Worm (Caenorhabditis elegans) whole organism, L4 larva: ENCODE measurements around the gene F53B1.8.
A peak's percentile ranks its signal among the peaks of the same experiment; 100 is the strongest.

Experiments
- R02D3.7 ChIP-seq: fragments of 150-350 bp; sonication (generic microtip); optimal IDR thresholded peaks from 3 replicates; lab custom pipeline; 2014; ENCODE audit warnings: missing biosample characterization, missing genetic modification characterization
- T26A8.4 ChIP-seq: fragments of 200-800 bp; sonication (Bioruptor generic); IDR thresholded peaks from 2 replicates; pipeline ENCODE4 v1.3.6; 2022; ENCODE audit warnings: missing genetic modification characterization, missing compliant biosample characterization
- Y48G9A.11 ChIP-seq: fragments of 200-800 bp; sonication (Bioruptor generic); IDR thresholded peaks from 2 replicates; pipeline ENCODE4 v1.3.6; 2022; ENCODE audit warnings: missing genetic modification reagents, missing genetic modification characterization, missing compliant biosample characterization
- Y5F2A.4 ChIP-seq: fragments of 200-800 bp; sonication (Bioruptor generic); optimal IDR thresholded peaks from 2 replicates; lab custom pipeline; 2018; ENCODE audit warnings: mild to moderate bottlenecking, missing genetic modification characterization, missing compliant biosample characterization
- aha-1 ChIP-seq: fragments of 150-350 bp; peaks from one replicate; lab custom pipeline; 2014; ENCODE audit warnings: missing biosample characterization, missing genetic modification characterization
- ceh-20 ChIP-seq: fragments of 200-800 bp; sonication (Bioruptor generic); IDR thresholded peaks from 2 replicates; pipeline ENCODE4 v1.3.6; 2022; ENCODE audit warnings: missing genetic modification reagents, missing genetic modification characterization, missing compliant biosample characterization
- ceh-28 ChIP-seq: fragments of 150-350 bp; optimal IDR thresholded peaks from 2 replicates; lab custom pipeline; 2014; ENCODE audit warnings: missing biosample characterization, missing genetic modification reagents, missing genetic modification characterization
- ceh-62 ChIP-seq: sonication (generic microtip); optimal IDR thresholded peaks from 2 replicates; lab custom pipeline; 2017; ENCODE audit warnings: missing biosample characterization, missing genetic modification characterization
- ctbp-1 ChIP-seq: fragments of 200-800 bp; sonication (Bioruptor generic); IDR thresholded peaks from 2 replicates; pipeline ENCODE4 v1.3.6; 2022; ENCODE audit warnings: missing genetic modification reagents, missing genetic modification characterization, missing compliant biosample characterization
- daf-16 ChIP-seq, 3 experiments: sonication (generic microtip); optimal IDR thresholded peaks; 2 replicates each; lab custom pipeline; 2016 to 2017; ENCODE audit warnings: missing genetic modification characterization in 3 of 3, missing genetic modification reagents in 3 of 3, mild to moderate bottlenecking in 2 of 3, missing compliant biosample characterization in 2 of 3, missing biosample characterization in 1 of 3, moderate library complexity in 1 of 3
- daf-19 ChIP-seq: fragments of 200-800 bp; sonication (Bioruptor generic); conservative IDR thresholded peaks from 2 replicates; pipeline ENCODE4 v1.3.6; 2022; ENCODE audit warnings: missing genetic modification characterization, missing compliant biosample characterization
- dmd-6 ChIP-seq: fragments of 200-800 bp; sonication (Bioruptor generic); IDR thresholded peaks from 2 replicates; pipeline ENCODE4 v1.3.6; 2022; ENCODE audit warnings: missing genetic modification reagents, missing genetic modification characterization, missing compliant biosample characterization
- dmd-8 ChIP-seq: fragments of 200-800 bp; sonication (Bioruptor generic); IDR thresholded peaks from 2 replicates; pipeline ENCODE4 v1.3.6; 2022; ENCODE audit warnings: missing genetic modification characterization, missing compliant biosample characterization
- dpl-1 ChIP-seq: fragments of 150-350 bp; optimal IDR thresholded peaks from 2 replicates; lab custom pipeline; 2014; ENCODE audit warnings: missing biosample characterization, missing genetic modification reagents, missing genetic modification characterization
- duxl-1 ChIP-seq: sonication (generic microtip); optimal IDR thresholded peaks from 2 replicates; lab custom pipeline; 2016; ENCODE audit warnings: mild to moderate bottlenecking, missing genetic modification characterization, moderate library complexity, missing compliant biosample characterization; ENCODE audit not compliant: poor library complexity
- dve-1 ChIP-seq: sonication (generic microtip); optimal IDR thresholded peaks from 2 replicates; lab custom pipeline; 2017; ENCODE audit warnings: antibody characterized with exemption, mild to moderate bottlenecking, missing genetic modification characterization, missing compliant biosample characterization; ENCODE audit not compliant: insufficient read depth
- fos-1 ChIP-seq: fragments of 150-350 bp; optimal IDR thresholded peaks from 2 replicates; lab custom pipeline; 2014; ENCODE audit warnings: missing biosample characterization, missing genetic modification characterization
- gei-8 ChIP-seq: fragments of 200-800 bp; sonication (Bioruptor generic); optimal IDR thresholded peaks from 2 replicates; lab custom pipeline; 2018; ENCODE audit warnings: mild to moderate bottlenecking, missing genetic modification characterization, missing compliant biosample characterization
- hif-1 ChIP-seq, 2 experiments: sonication (generic microtip); optimal IDR thresholded peaks; 2 replicates each; lab custom pipeline; 2016 to 2017; ENCODE audit warnings: missing compliant biosample characterization in 2 of 2, missing genetic modification characterization in 2 of 2, missing genetic modification reagents in 2 of 2, missing genotype in 2 of 2, mild to moderate bottlenecking in 1 of 2
- hlh-11 ChIP-seq: fragments of 200-800 bp; sonication (Bioruptor generic); optimal IDR thresholded peaks from 2 replicates; lab custom pipeline; 2018; ENCODE audit warnings: mild to moderate bottlenecking, missing genetic modification characterization, missing compliant biosample characterization
- hlh-30 ChIP-seq: sonication (generic microtip); optimal IDR thresholded peaks from 2 replicates; lab custom pipeline; 2017; ENCODE audit warnings: antibody characterized with exemption, mild to moderate bottlenecking, missing genetic modification characterization, missing compliant biosample characterization; ENCODE audit not compliant: insufficient read depth
- hmg-1.1 ChIP-seq: fragments of 200-800 bp; sonication (Bioruptor generic); IDR thresholded peaks from 2 replicates; pipeline ENCODE4 v1.3.6; 2022; ENCODE audit warnings: missing genetic modification reagents, missing genetic modification characterization, missing compliant biosample characterization
- jun-1 ChIP-seq: fragments of 150-350 bp; optimal IDR thresholded peaks from 2 replicates; lab custom pipeline; 2014; ENCODE audit warnings: missing biosample characterization, missing genetic modification reagents, missing genetic modification characterization
- lim-7 ChIP-seq: fragments of 200-800 bp; sonication (Bioruptor generic); IDR thresholded peaks from 2 replicates; pipeline ENCODE4 v1.3.6; 2022; ENCODE audit warnings: missing genetic modification characterization, missing compliant biosample characterization
- lin-1 ChIP-seq: fragments of 200-800 bp; sonication (Bioruptor generic); IDR thresholded peaks from 2 replicates; pipeline ENCODE4 v1.3.6; 2022; ENCODE audit warnings: missing genetic modification reagents, missing genetic modification characterization, missing compliant biosample characterization
- lin-13 ChIP-seq: fragments of 150-350 bp; optimal IDR thresholded peaks from 2 replicates; lab custom pipeline; 2014; ENCODE audit warnings: missing biosample characterization, missing genetic modification reagents, missing genetic modification characterization
- mdl-1 ChIP-seq, 2 experiments: fragments of 150-350 bp in 1 of 2; sonication (generic microtip) in 1 of 2; optimal IDR thresholded peaks; 2 replicates each; lab custom pipeline; 2014 to 2017; ENCODE audit warnings: missing biosample characterization in 2 of 2, missing genetic modification characterization in 2 of 2
- mdt-29 ChIP-seq: fragments of 200-800 bp; sonication (Bioruptor generic); IDR thresholded peaks from 2 replicates; pipeline ENCODE4 v1.3.6; 2022; ENCODE audit warnings: missing genetic modification reagents, missing genetic modification characterization, missing compliant biosample characterization
- mep-1 ChIP-seq: fragments of 150-350 bp; sonication (generic microtip); optimal IDR thresholded peaks from 3 replicates; lab custom pipeline; 2014; ENCODE audit warnings: missing biosample characterization, missing genetic modification characterization
- mes-2 ChIP-seq: sonication (generic microtip); optimal IDR thresholded peaks from 2 replicates; lab custom pipeline; 2016; ENCODE audit warnings: missing genotype, mild to moderate bottlenecking, missing genetic modification characterization, missing compliant biosample characterization; ENCODE audit not compliant: poor library complexity, severe bottlenecking
- mxl-3 ChIP-seq: fragments of 200-800 bp; sonication (Bioruptor generic); optimal IDR thresholded peaks from 2 replicates; lab custom pipeline; 2018; ENCODE audit warnings: mild to moderate bottlenecking, missing genetic modification characterization, missing compliant biosample characterization
- nhr-102 ChIP-seq: sonication (generic microtip); optimal IDR thresholded peaks from 2 replicates; lab custom pipeline; 2016; ENCODE audit warnings: mild to moderate bottlenecking, missing genetic modification characterization, moderate library complexity, missing compliant biosample characterization
- nhr-11 ChIP-seq: fragments of 150-350 bp; optimal IDR thresholded peaks from 2 replicates; lab custom pipeline; 2014; ENCODE audit warnings: missing biosample characterization, missing genetic modification characterization
- nhr-28 ChIP-seq: fragments of 150-350 bp; optimal IDR thresholded peaks from 2 replicates; lab custom pipeline; 2014; ENCODE audit warnings: missing biosample characterization, missing genetic modification characterization
- nhr-48 ChIP-seq: sonication (generic microtip); optimal IDR thresholded peaks from 2 replicates; lab custom pipeline; 2016; ENCODE audit warnings: mild to moderate bottlenecking, missing genetic modification characterization, missing compliant biosample characterization
- nhr-6 ChIP-seq: fragments of 150-350 bp; optimal IDR thresholded peaks from 2 replicates; lab custom pipeline; 2014; ENCODE audit warnings: missing biosample characterization, missing genetic modification characterization
- nhr-76 ChIP-seq: fragments of 150-350 bp; optimal IDR thresholded peaks from 2 replicates; lab custom pipeline; 2014; ENCODE audit warnings: missing biosample characterization, missing genetic modification characterization
- php-3 ChIP-seq: fragments of 200-800 bp; sonication (Bioruptor generic); IDR thresholded peaks from 2 replicates; pipeline ENCODE4 v1.3.6; 2022; ENCODE audit warnings: missing genetic modification reagents, missing genetic modification characterization, missing compliant biosample characterization
- pqm-1 ChIP-seq: sonication (generic microtip); optimal IDR thresholded peaks from 2 replicates; lab custom pipeline; 2017; ENCODE audit warnings: missing biosample characterization, missing genetic modification characterization
- rbr-2 ChIP-seq: sonication (generic microtip); optimal IDR thresholded peaks from 2 replicates; lab custom pipeline; 2016; ENCODE audit warnings: missing genotype, missing genetic modification characterization, missing compliant biosample characterization
- set-16 ChIP-seq: fragments of 200-800 bp; sonication (Bioruptor generic); IDR thresholded peaks from 2 replicates; pipeline ENCODE4 v1.3.6; 2022; ENCODE audit warnings: missing genetic modification reagents, missing genetic modification characterization, missing compliant biosample characterization
- snpc-1.2 ChIP-seq: fragments of 200-800 bp; sonication (Bioruptor generic); IDR thresholded peaks from 2 replicates; pipeline ENCODE4 v1.3.6; 2022; ENCODE audit warnings: missing genetic modification reagents, missing genetic modification characterization, missing compliant biosample characterization
- tra-1 ChIP-seq: fragments of 200-800 bp; sonication (Bioruptor generic); IDR thresholded peaks from 2 replicates; pipeline ENCODE4 v1.3.6; 2022; ENCODE audit warnings: missing genetic modification reagents, missing genetic modification characterization, missing compliant biosample characterization
- vab-7 ChIP-seq: fragments of 200-800 bp; sonication (Bioruptor generic); IDR thresholded peaks from 2 replicates; pipeline ENCODE4 v1.3.6; 2022; ENCODE audit warnings: missing genetic modification reagents, missing genetic modification characterization, missing compliant biosample characterization
- zag-1 ChIP-seq: fragments of 150-350 bp; optimal IDR thresholded peaks from 2 replicates; lab custom pipeline; 2014; ENCODE audit warnings: missing biosample characterization, missing genetic modification characterization

F53B1.8 gene

ce11 chrX:2090493-2090892, 39.5 kb downstream of the F53B1.8 start:
- no peak for TF ChIP-seq nhr-11
- TF ChIP-seq pqm-1: peak; percentile 60
- TF ChIP-seq lim-7: no peak
- no peak for TF ChIP-seq nhr-76 (tag; lab: Kevin White, UChicago)
- no peak for TF ChIP-seq lin-1 (GFP tag; lab: Robert Waterston, UW)
- no peak for TF ChIP-seq ceh-62 (tag; lab: Kevin White, UChicago)
- TF ChIP-seq ceh-20: no peak
- no peak for TF ChIP-seq daf-16 (GFP tag; optimal IDR thresholded peaks at IDR 0.05; lab: Kevin White, UChicago)
- peak; percentile 94 for TF ChIP-seq daf-16 (tag; optimal IDR thresholded peaks at IDR 0.05; lab: Kevin White, UChicago)
- TF ChIP-seq R02D3.7 (tag; lab: Kevin White, UChicago): no peak
- TF ChIP-seq dmd-6 (GFP tag; lab: Robert Waterston, UW): peak; percentile 60
- peak in 1 of 2 experiments; percentile 15 for TF ChIP-seq mdl-1 (tag; optimal IDR thresholded peaks at IDR 0.05; lab: Kevin White, UChicago)
- peak; percentile 73 for TF ChIP-seq dve-1 (tag; lab: Kevin White, UChicago)
- TF ChIP-seq php-3 (GFP tag; lab: Robert Waterston, UW): 0 out of 2 replicates have a peak, but pooled peaks have one; percentile 62
- TF ChIP-seq hmg-1.1 (GFP tag; lab: Robert Waterston, UW): no peak
- TF ChIP-seq nhr-48 (tag; lab: Kevin White, UChicago): no peak
- TF ChIP-seq duxl-1 (tag; lab: Kevin White, UChicago): peak; percentile 29
- no peak for TF ChIP-seq ceh-28 (tag; lab: Kevin White, UChicago)
- peak; percentile 51 for TF ChIP-seq nhr-28 (tag; lab: Kevin White, UChicago)
- 0 out of 2 replicates have a peak, but pooled peaks have one; percentile 32 for TF ChIP-seq tra-1 (GFP tag; lab: Robert Waterston, UW)
- TF ChIP-seq T26A8.4: 0 out of 2 replicates have a peak, but pooled peaks have one; percentile 26
- peak; percentile 39 for TF ChIP-seq mxl-3 (GFP tag; lab: Kevin White, UChicago)
- TF ChIP-seq mep-1 (tag; lab: Kevin White, UChicago): peak; percentile 58
- no peak for TF ChIP-seq zag-1
- TF ChIP-seq gei-8: no peak
- TF ChIP-seq nhr-102 (tag; lab: Kevin White, UChicago): no peak
- TF ChIP-seq snpc-1.2 (GFP tag; lab: Robert Waterston, UW): no peak
- TF ChIP-seq fos-1 (tag; lab: Kevin White, UChicago): no peak
- peak; percentile 39 for TF ChIP-seq mes-2 (tag; lab: Kevin White, UChicago)
- TF ChIP-seq hlh-11 (tag; lab: Kevin White, UChicago): peak; percentile 68
- TF ChIP-seq hlh-30 (tag; lab: Kevin White, UChicago): peak; percentile 81
- TF ChIP-seq aha-1 (tag; lab: Kevin White, UChicago): peak; percentile 91
- TF ChIP-seq, all 104 proteins: peak for 16

DNA sequence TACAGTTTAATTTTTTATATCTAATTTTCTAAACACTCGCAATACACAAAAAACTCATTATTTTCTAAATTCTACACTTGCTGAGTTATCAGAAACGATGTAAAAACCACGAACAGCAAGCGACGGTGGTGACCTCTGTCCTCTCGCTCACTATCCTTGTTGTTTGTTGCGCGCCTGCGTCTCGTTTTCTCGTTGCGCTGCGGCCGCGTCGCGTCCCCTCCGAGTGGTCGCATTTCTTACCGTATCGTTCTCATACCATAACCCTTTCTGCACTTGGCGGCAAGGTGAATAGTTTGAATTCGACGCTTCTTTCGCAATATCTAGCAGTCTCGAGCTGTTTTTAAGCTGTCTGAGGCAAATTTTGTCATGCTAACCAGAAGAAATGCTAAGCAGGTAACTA, 40.6 kb downstream of the F53B1.8 start, which contains the start of gene lsy-2:
Gene lsy-2, plus strand, starts transcription at position 271 of the 400 bp plus-strand sequence.
- no peak for TF ChIP-seq nhr-102 (tag; lab: Kevin White, UChicago)
- TF ChIP-seq vab-7 (GFP tag; lab: Robert Waterston, UW): 0 out of 2 replicates have a peak, but pooled peaks have one; percentile 15
- TF ChIP-seq hif-1 (tag; optimal IDR thresholded peaks at IDR 0.05; lab: Kevin White, UChicago): peak in 1 of 2 experiments; percentile 41
- peak; percentile 75 for TF ChIP-seq mes-2 (tag; lab: Kevin White, UChicago)
- 0 out of 2 replicates have a peak, but pooled peaks have one; percentile 30 for TF ChIP-seq set-16 (GFP tag; lab: Robert Waterston, UW)
- peak; percentile 57 for TF ChIP-seq mep-1 (tag; lab: Kevin White, UChicago)
- TF ChIP-seq mxl-3 (GFP tag; lab: Kevin White, UChicago): peak; percentile 40
- TF ChIP-seq daf-19: no peak
- peak; percentile 52 for TF ChIP-seq hmg-1.1 (GFP tag; lab: Robert Waterston, UW)
- TF ChIP-seq dmd-8 (GFP tag; lab: Robert Waterston, UW): no peak
- TF ChIP-seq Y5F2A.4 (GFP tag; lab: Kevin White, UChicago): no peak
- TF ChIP-seq mdl-1 (tag; optimal IDR thresholded peaks at IDR 0.05; lab: Kevin White, UChicago): peak in 1 of 2 experiments; percentile 20
- TF ChIP-seq nhr-6 (tag; lab: Kevin White, UChicago): no peak
- no peak for TF ChIP-seq gei-8
- TF ChIP-seq dmd-6 (GFP tag; lab: Robert Waterston, UW): peak; percentile 50
- TF ChIP-seq duxl-1 (tag; lab: Kevin White, UChicago): peak; percentile 50
- no peak for TF ChIP-seq mdt-29 (GFP tag; lab: Robert Waterston, UW)
- peak; percentile 65 for TF ChIP-seq hlh-30 (tag; lab: Kevin White, UChicago)
- TF ChIP-seq dve-1 (tag; lab: Kevin White, UChicago): peak; percentile 31
- TF ChIP-seq rbr-2 (tag; lab: Kevin White, UChicago): peak; percentile 19
- TF ChIP-seq nhr-28 (tag; lab: Kevin White, UChicago): peak; percentile 46
- TF ChIP-seq dpl-1: peak; percentile 72
- TF ChIP-seq daf-16 (GFP tag; optimal IDR thresholded peaks at IDR 0.05; lab: Kevin White, UChicago): no peak
- peak; percentile 70 for TF ChIP-seq daf-16 (tag; optimal IDR thresholded peaks at IDR 0.05; lab: Kevin White, UChicago)
- 0 out of 2 replicates have a peak, but pooled peaks have one; percentile 15 for TF ChIP-seq ctbp-1 (GFP tag; lab: Robert Waterston, UW)
- no peak for TF ChIP-seq jun-1 (tag; lab: Kevin White, UChicago)
- TF ChIP-seq Y48G9A.11 (GFP tag; lab: Robert Waterston, UW): no peak
- no peak for TF ChIP-seq lin-1 (GFP tag; lab: Robert Waterston, UW)
- no peak for TF ChIP-seq php-3 (GFP tag; lab: Robert Waterston, UW)
- TF ChIP-seq aha-1 (tag; lab: Kevin White, UChicago): peak; percentile 64
- TF ChIP-seq lin-13 (GFP tag; lab: Kevin White, UChicago): peak; percentile 72
